Worm (Caenorhabditis elegans): ENCODE results near the gene R09F10.5.

DNA sequence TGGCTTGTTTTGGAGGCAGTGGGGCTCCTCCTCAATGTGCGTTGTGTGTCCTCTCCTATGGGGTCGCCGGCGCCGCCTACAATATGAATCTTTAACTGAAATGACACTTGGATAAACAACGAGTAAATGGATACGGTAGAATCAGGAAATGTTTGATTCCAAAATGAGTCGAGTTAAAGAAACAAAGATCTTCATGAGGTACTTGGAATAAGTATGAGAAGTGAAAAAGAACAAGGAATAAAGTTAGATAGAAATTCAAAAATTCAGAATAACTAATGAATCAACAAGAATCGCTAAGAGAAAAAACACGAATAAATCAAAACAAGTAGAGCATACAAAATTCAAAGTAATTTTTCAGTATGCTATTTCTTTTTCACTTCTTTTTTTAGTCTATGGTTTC, 43.5 kb upstream of the R09F10.5 start, which contains the start of gene npr-28:
- no peak for TF ChIP-seq flt-1 (GFP tag; IDR thresholded peaks at IDR 0.05)
- TF ChIP-seq T22C8.4 (GFP tag; IDR thresholded peaks at IDR 0.05) = no peak

Data from whole organism, midembryonic.